Worm (Caenorhabditis elegans): ENCODE data around the gene F32D8.11.
A peak's percentile ranks its signal among the peaks of the same experiment; 100 is the strongest.

Gene F32D8.11

ce11 chrV:10909959-10910358 lies 21.0 kb upstream of the F32D8.11 start:
- TF ChIP-seq T26A8.4 (GFP tag; IDR thresholded peaks at IDR 0.05) = no peak
- TF ChIP-seq lir-3 (tag; optimal IDR thresholded peaks at IDR 0.05) = no peak
- TF ChIP-seq fkh-10 (GFP tag; optimal IDR thresholded peaks at IDR 0.05) = no peak
- no peak for TF ChIP-seq T20F7.1 (GFP tag; optimal IDR thresholded peaks at IDR 0.05)
- no peak for TF ChIP-seq ceh-44 (GFP tag; IDR thresholded peaks at IDR 0.05)
- TF ChIP-seq nhr-102 (tag; optimal IDR thresholded peaks at IDR 0.05) = no peak
- TF ChIP-seq vab-7 (GFP tag; IDR thresholded peaks at IDR 0.05) = no peak
- TF ChIP-seq lim-7 (GFP tag; IDR thresholded peaks at IDR 0.05) = no peak
- no peak for TF ChIP-seq skn-1 (tag; optimal IDR thresholded peaks at IDR 0.05)
- no peak for TF ChIP-seq nhr-10 (tag; optimal IDR thresholded peaks at IDR 0.05)
- TF ChIP-seq F26F4.8 (GFP tag; conservative IDR thresholded peaks at IDR 0.05) = no peak

- TF ChIP-seq lin-13 (GFP tag; optimal IDR thresholded peaks at IDR 0.05) = no peak
- TF ChIP-seq sdz-12 (GFP tag; optimal IDR thresholded peaks at IDR 0.05) = no peak
- TF ChIP-seq ama-1 (optimal IDR thresholded peaks at IDR 0.05) = no peak
- no peak for TF ChIP-seq ceh-62 (tag; optimal IDR thresholded peaks at IDR 0.05)
- no peak for TF ChIP-seq ces-1 (GFP tag; optimal IDR thresholded peaks at IDR 0.05)
- TF ChIP-seq php-3 (GFP tag; IDR thresholded peaks at IDR 0.05) = no peak
- no peak for TF ChIP-seq nhr-11 (tag; optimal IDR thresholded peaks at IDR 0.05)
- TF ChIP-seq lir-3 (tag; optimal IDR thresholded peaks at IDR 0.05) = no peak
- TF ChIP-seq T26A8.4 (GFP tag; IDR thresholded peaks at IDR 0.05) = no peak
- TF ChIP-seq lin-38 (GFP tag; IDR thresholded peaks at IDR 0.05) = no peak
- no peak for TF ChIP-seq set-16 (GFP tag; IDR thresholded peaks at IDR 0.05)
- no peak for TF ChIP-seq Y5F2A.4 (GFP tag; optimal IDR thresholded peaks at IDR 0.05)
- TF ChIP-seq dmd-8 (GFP tag; IDR thresholded peaks at IDR 0.05) = no peak
- no peak for TF ChIP-seq mes-2 (tag; optimal IDR thresholded peaks at IDR 0.05; ENCODE audit: poor library complexity, severe bottlenecking)
- no peak for TF ChIP-seq daf-19 (GFP tag; conservative IDR thresholded peaks at IDR 0.05)
- TF ChIP-seq skn-1 (tag; optimal IDR thresholded peaks at IDR 0.05) = no peak
Measured at ce11 chrV:10909071-10909470, 20.1 kb upstream of the F32D8.11 start, which contains the start of gene zzz-1. Gene zzz-1 (minus strand): TSS chrV:10909171.

ce11 chrV:10904795-10905194 lies 15.9 kb upstream of the F32D8.11 start:
- TF ChIP-seq T20F7.1 (GFP tag; optimal IDR thresholded peaks at IDR 0.05) (no peak), lin-13 (GFP tag; optimal IDR thresholded peaks at IDR 0.05) (no peak), daf-12 (tag; optimal IDR thresholded peaks at IDR 0.05) (no peak), madf-5 (GFP tag; IDR thresholded peaks at IDR 0.05) (no peak), zip-2 (tag; optimal IDR thresholded peaks at IDR 0.05) (no peak), ctbp-1 (GFP tag; IDR thresholded peaks at IDR 0.05) (0 out of 2 replicates have a peak, but pooled peaks have one; percentile 43), nhr-25 (tag; optimal IDR thresholded peaks at IDR 0.05; ENCODE audit: borderline replicate concordance, insufficient read depth) (no peak), aha-1 (tag) (peak; percentile 87), dmd-6 (GFP tag; IDR thresholded peaks at IDR 0.05) (0 out of 2 replicates have a peak, but pooled peaks have one; percentile 10), F26F4.8 (GFP tag; conservative IDR thresholded peaks at IDR 0.05) (no peak), hlh-30 (tag; optimal IDR thresholded peaks at IDR 0.05; ENCODE audit: insufficient read depth) (peak; percentile 13), madf-9 (GFP tag; conservative IDR thresholded peaks at IDR 0.05) (no peak), ceh-20 (GFP tag; IDR thresholded peaks at IDR 0.05) (0 out of 2 replicates have a peak, but pooled peaks have one; percentile 12), spr-1 (tag; optimal IDR thresholded peaks at IDR 0.05) (no peak), mdl-1 (tag; optimal IDR thresholded peaks at IDR 0.05) (peak in 1 of 2 experiments; percentile 8), lin-29 (GFP tag; IDR thresholded peaks at IDR 0.05) (no peak), hif-1 (tag; optimal IDR thresholded peaks at IDR 0.05) (no peak), ceh-32 (tag; optimal IDR thresholded peaks at IDR 0.05; ENCODE audit: poor library complexity) (no peak), mep-1 (tag; optimal IDR thresholded peaks at IDR 0.05) (peak; percentile 32), snpc-1.2 (GFP tag; IDR thresholded peaks at IDR 0.05) (no peak), pqm-1 (tag; optimal IDR thresholded peaks at IDR 0.05) (no peak), nhr-48 (tag; optimal IDR thresholded peaks at IDR 0.05) (no peak), Y48G9A.11 (GFP tag; IDR thresholded peaks at IDR 0.05) (no peak), Y75B8A.6 (GFP tag; IDR thresholded peaks at IDR 0.05) (no peak), lsy-2 (tag; optimal IDR thresholded peaks at IDR 0.05) (peak in 1 of 2 experiments; percentile 3), set-16 (GFP tag; IDR thresholded peaks at IDR 0.05) (no peak), rbr-2 (tag; optimal IDR thresholded peaks at IDR 0.05) (peak; percentile 34), spr-3 (GFP tag; optimal IDR thresholded peaks at IDR 0.05) (no peak)
